Fruit fly (Drosophila melanogaster) whole organism, prepupa: ENCODE measurements around the gene CG32266.

Experiments
- CG10669 ChIP-seq: fragments of 200-800 bp; sonication (Bioruptor generic); optimal IDR thresholded peaks from 3 replicates; lab custom pipeline; 2018; ENCODE audit warnings: missing biosample characterization, mild to moderate bottlenecking, missing genetic modification characterization, moderate library complexity
- CG11294 ChIP-seq: fragments of 200-800 bp; sonication (Bioruptor generic); IDR thresholded peaks from 2 replicates; pipeline ENCODE4 v1.3.6; 2022; ENCODE audit warnings: missing biosample characterization, missing genetic modification characterization
- CG11902 ChIP-seq: fragments of 200-800 bp; sonication (Bioruptor generic); optimal IDR thresholded peaks from 3 replicates; lab custom pipeline; 2016; ENCODE audit warnings: missing biosample characterization, missing genetic modification characterization
- CG15336 ChIP-seq: fragments of 200-800 bp; sonication (Bioruptor generic); IDR thresholded peaks from 2 replicates; pipeline ENCODE4 v1.3.6; 2022; ENCODE audit warnings: missing biosample characterization, missing genetic modification characterization
- CG16779 ChIP-seq: fragments of 200-800 bp; sonication (Bioruptor generic); optimal IDR thresholded peaks from 3 replicates; lab custom pipeline; 2017; ENCODE audit warnings: missing biosample characterization, mild to moderate bottlenecking, missing genetic modification characterization
- CG3032 ChIP-seq: fragments of 200-800 bp; optimal IDR thresholded peaks from 2 replicates; lab custom pipeline; 2019; ENCODE audit warnings: missing biosample characterization, mild to moderate bottlenecking, missing genetic modification characterization, moderate library complexity
- CG31627 ChIP-seq: fragments of 200-800 bp; sonication (Bioruptor generic); optimal IDR thresholded peaks from 3 replicates; lab custom pipeline; 2016; ENCODE audit warnings: missing biosample characterization, missing genetic modification characterization
- CG32006 ChIP-seq: fragments of 200-800 bp; sonication (Bioruptor generic); optimal IDR thresholded peaks from 3 replicates; lab custom pipeline; 2017; ENCODE audit warnings: missing biosample characterization, mild to moderate bottlenecking, missing genetic modification characterization
- CG34406 ChIP-seq: fragments of 200-800 bp; sonication (Bioruptor generic); optimal IDR thresholded peaks from 3 replicates; lab custom pipeline; 2016; ENCODE audit warnings: missing biosample characterization, missing genetic modification characterization
- CG3919 ChIP-seq: fragments of 200-800 bp; sonication (Bioruptor generic); optimal IDR thresholded peaks from 3 replicates; lab custom pipeline; 2016; ENCODE audit warnings: missing biosample characterization, missing genetic modification characterization
- CG6163 ChIP-seq: fragments of 200-800 bp; sonication (Bioruptor generic); IDR thresholded peaks from 3 replicates; pipeline ENCODE4 v1.3.6; 2022; ENCODE audit warnings: missing biosample characterization, missing genetic modification characterization
- CG6276 ChIP-seq: fragments of 200-800 bp; sonication (Bioruptor generic); optimal IDR thresholded peaks from 2 replicates; lab custom pipeline; 2017; ENCODE audit warnings: missing biosample characterization, mild to moderate bottlenecking, missing genetic modification characterization
- CG7368 ChIP-seq: fragments of 200-800 bp; sonication (Bioruptor generic); optimal IDR thresholded peaks from 3 replicates; lab custom pipeline; 2016; ENCODE audit warnings: missing biosample characterization, missing genetic modification characterization
- CG8119 ChIP-seq: fragments of 200-800 bp; sonication (Bioruptor generic); IDR thresholded peaks from 3 replicates; pipeline ENCODE4 v1.3.6; 2022; ENCODE audit warnings: missing biosample characterization, missing genetic modification characterization
- CG8319 ChIP-seq: fragments of 200-800 bp; sonication (Bioruptor generic); optimal IDR thresholded peaks from 3 replicates; lab custom pipeline; 2016; ENCODE audit warnings: missing biosample characterization, missing genetic modification characterization
- CG9139 ChIP-seq: fragments of 200-800 bp; sonication (Bioruptor generic); optimal IDR thresholded peaks from 3 replicates; lab custom pipeline; 2017; ENCODE audit warnings: missing biosample characterization, mild to moderate bottlenecking, missing genetic modification characterization
- Eip75B ChIP-seq: fragments of 200-800 bp; sonication (Bioruptor generic); optimal IDR thresholded peaks from 3 replicates; lab custom pipeline; 2016; ENCODE audit warnings: missing biosample characterization, missing genetic modification characterization
- Eip78C ChIP-seq: fragments of 200-800 bp; sonication (Bioruptor generic); peaks from one replicate; lab custom pipeline; 2016; ENCODE audit warnings: missing biosample characterization, missing genetic modification characterization
- Hr39 ChIP-seq: fragments of 200-800 bp; sonication (Bioruptor generic); optimal IDR thresholded peaks from 2 replicates; lab custom pipeline; 2016; ENCODE audit warnings: missing biosample characterization, missing genetic modification characterization
- Hr4 ChIP-seq: fragments of 200-800 bp; sonication (Bioruptor generic); optimal IDR thresholded peaks from 3 replicates; lab custom pipeline; 2016; ENCODE audit warnings: missing biosample characterization, missing genetic modification characterization
- Lpt ChIP-seq: fragments of 200-800 bp; sonication (Bioruptor generic); optimal IDR thresholded peaks from 3 replicates; lab custom pipeline; 2016; ENCODE audit warnings: missing biosample characterization, missing genetic modification characterization
- Met ChIP-seq: fragments of 200-800 bp; sonication (Bioruptor generic); optimal IDR thresholded peaks from 3 replicates; lab custom pipeline; 2016; ENCODE audit warnings: missing biosample characterization, missing genetic modification characterization
- OdsH ChIP-seq: fragments of 200-800 bp; sonication (Bioruptor generic); optimal IDR thresholded peaks from 3 replicates; lab custom pipeline; 2016; ENCODE audit warnings: missing biosample characterization, missing genetic modification characterization
- Smox ChIP-seq: fragments of 200-800 bp; sonication (Bioruptor generic); optimal IDR thresholded peaks from 3 replicates; lab custom pipeline; 2016; ENCODE audit warnings: missing biosample characterization, missing genetic modification characterization
- Sox102F ChIP-seq: fragments of 200-800 bp; sonication (Bioruptor generic); optimal IDR thresholded peaks from 2 replicates; lab custom pipeline; 2016; ENCODE audit warnings: missing biosample characterization, mild to moderate bottlenecking, missing genetic modification characterization
- Sox14 ChIP-seq: fragments of 200-800 bp; sonication (Bioruptor generic); optimal IDR thresholded peaks from 3 replicates; lab custom pipeline; 2016; ENCODE audit warnings: missing biosample characterization, missing genetic modification characterization
- achi ChIP-seq: fragments of 200-800 bp; sonication (Bioruptor generic); optimal IDR thresholded peaks from 3 replicates; lab custom pipeline; 2016; ENCODE audit warnings: missing biosample characterization, missing genetic modification characterization
- cyc ChIP-seq: fragments of 200-800 bp; sonication (Bioruptor generic); optimal IDR thresholded peaks from 3 replicates; lab custom pipeline; 2016; ENCODE audit warnings: missing biosample characterization, missing genetic modification characterization
- dsx ChIP-seq: fragments of 200-800 bp; optimal IDR thresholded peaks from 3 replicates; lab custom pipeline; 2019; ENCODE audit warnings: missing biosample characterization, mild to moderate bottlenecking, missing genetic modification characterization, moderate library complexity; ENCODE audit not compliant: poor library complexity, severe bottlenecking
- eg ChIP-seq: fragments of 200-800 bp; sonication (Bioruptor generic); IDR thresholded peaks from 3 replicates; pipeline ENCODE4 v1.3.6; 2022; ENCODE audit warnings: missing biosample characterization, missing genetic modification characterization
- esn ChIP-seq: fragments of 200-800 bp; sonication (Bioruptor generic); optimal IDR thresholded peaks from 2 replicates; lab custom pipeline; 2016; ENCODE audit warnings: missing biosample characterization, mild to moderate bottlenecking, missing genetic modification characterization, moderate library complexity
- fd59A ChIP-seq: fragments of 200-800 bp; sonication (Bioruptor generic); optimal IDR thresholded peaks from 2 replicates; lab custom pipeline; 2017; ENCODE audit warnings: missing biosample characterization, mild to moderate bottlenecking, missing genetic modification characterization, missing genetic modification reagents
- fd85E ChIP-seq: fragments of 200-800 bp; sonication (Bioruptor generic); optimal IDR thresholded peaks from 3 replicates; lab custom pipeline; 2016; ENCODE audit warnings: missing biosample characterization, missing genetic modification characterization
- fkh ChIP-seq: fragments of 200-800 bp; sonication (Bioruptor generic); optimal IDR thresholded peaks from 3 replicates; lab custom pipeline; 2017; ENCODE audit warnings: missing biosample characterization, mild to moderate bottlenecking, missing genetic modification characterization, moderate library complexity
- lz ChIP-seq: fragments of 200-800 bp; sonication (Bioruptor generic); optimal IDR thresholded peaks from 3 replicates; lab custom pipeline; 2016; ENCODE audit warnings: missing biosample characterization, missing genetic modification characterization
- net ChIP-seq: fragments of 200-800 bp; sonication (Bioruptor generic); optimal IDR thresholded peaks from 3 replicates; lab custom pipeline; 2016; ENCODE audit warnings: missing biosample characterization, missing genetic modification characterization
- pdm3 ChIP-seq: fragments of 200-800 bp; sonication (Bioruptor generic); optimal IDR thresholded peaks from 3 replicates; lab custom pipeline; 2016; ENCODE audit warnings: missing biosample characterization, missing genetic modification characterization
- spab ChIP-seq: fragments of 200-800 bp; sonication (Bioruptor generic); optimal IDR thresholded peaks from 2 replicates; lab custom pipeline; 2017; ENCODE audit warnings: missing biosample characterization, mild to moderate bottlenecking, missing genetic modification characterization, missing genetic modification reagents
- svp ChIP-seq: fragments of 200-800 bp; sonication (Bioruptor generic); peaks from one replicate; lab custom pipeline; 2016; ENCODE audit warnings: missing biosample characterization, missing genetic modification characterization
- topi ChIP-seq: fragments of 200-800 bp; sonication (Bioruptor generic); optimal IDR thresholded peaks from 3 replicates; lab custom pipeline; 2016; ENCODE audit warnings: missing biosample characterization, missing genetic modification characterization

Gene CG32266

dm6 chr3L:3824790-3825484, 34.3 kb downstream of the CG32266 start, which contains the start of gene Rdh (continued):
- no peak for TF ChIP-seq CG7368 (GFP tag; lab: Kevin White, UChicago)
- no peak for TF ChIP-seq CG11294 (GFP tag; lab: Robert Waterston, UW)
- no peak for TF ChIP-seq Lpt (GFP tag; lab: Kevin White, UChicago)
- TF ChIP-seq CG6276 (GFP tag; lab: Kevin White, UChicago) = peak; percentile 39
- TF ChIP-seq Eip78C (GFP tag; lab: Kevin White, UChicago) = peak; percentile 85
- TF ChIP-seq Sox14 = no peak
- no peak for TF ChIP-seq fd85E
- TF ChIP-seq CG8319 = no peak
- TF ChIP-seq lz (GFP tag; lab: Kevin White, UChicago) = peak; percentile 36
- peak; percentile 2 for TF ChIP-seq Hr39 (GFP tag; lab: Kevin White, UChicago)
- peak; percentile 22 for TF ChIP-seq CG3032 (tag; lab: Kevin White, UChicago)
- peak; percentile 53 for TF ChIP-seq Smox
- peak; percentile 58 for TF ChIP-seq spab (GFP tag; lab: Kevin White, UChicago)
- no peak for TF ChIP-seq eg (GFP tag; lab: Robert Waterston, UW)
- TF ChIP-seq CG16779 (tag; lab: Kevin White, UChicago) = no peak
- TF ChIP-seq OdsH = peak; percentile 64
- TF ChIP-seq CG31627 (GFP tag; lab: Kevin White, UChicago) = peak; percentile 25
- TF ChIP-seq CG15336 (GFP tag; lab: Robert Waterston, UW) = peak; percentile 45; the same call in 1 of the 2 replicates
- TF ChIP-seq CG34406 (GFP tag; lab: Kevin White, UChicago) = peak; percentile 58
- TF ChIP-seq fd59A = peak; percentile 34
- TF ChIP-seq achi = peak; percentile 45
- peak; percentile 65 for TF ChIP-seq Hr4 (GFP tag; lab: Kevin White, UChicago)
- no peak for TF ChIP-seq fkh (GFP tag; lab: Kevin White, UChicago)
- TF ChIP-seq CG11902 (GFP tag; lab: Kevin White, UChicago) = peak; percentile 36
- TF ChIP-seq Eip75B = no peak
- peak; percentile 60 for TF ChIP-seq CG32006 (GFP tag; lab: Kevin White, UChicago)
- TF ChIP-seq dsx (GFP tag; lab: Kevin White, UChicago) = peak; percentile 15
- TF ChIP-seq esn = peak; percentile 63
- TF ChIP-seq svp (GFP tag; lab: Kevin White, UChicago) = peak; percentile 67

- no peak for TF ChIP-seq pdm3
- no peak for TF ChIP-seq CG15336 (GFP tag; lab: Robert Waterston, UW)
- no peak for TF ChIP-seq CG8319
- no peak for TF ChIP-seq CG9139 (GFP tag; lab: Kevin White, UChicago)
- TF ChIP-seq CG11294 (GFP tag; lab: Robert Waterston, UW) = no peak
- no peak for TF ChIP-seq net (GFP tag; lab: Kevin White, UChicago)
- no peak for TF ChIP-seq Smox
- TF ChIP-seq Sox102F (GFP tag; lab: Kevin White, UChicago) = no peak
- TF ChIP-seq Met = no peak
- no peak for TF ChIP-seq topi (GFP tag; lab: Kevin White, UChicago)
- TF ChIP-seq CG6276 (GFP tag; lab: Kevin White, UChicago) = no peak
- TF ChIP-seq Sox14 = no peak
- TF ChIP-seq CG6163 = no peak
Observed at dm6 chr3L:3825485-3825813, 34.8 kb downstream of the CG32266 start.

- TF ChIP-seq eg (GFP tag; lab: Robert Waterston, UW) (no peak), CG6276 (GFP tag; lab: Kevin White, UChicago) (peak; percentile 16), svp (GFP tag; lab: Kevin White, UChicago) (no peak), fkh (GFP tag; lab: Kevin White, UChicago) (no peak), CG3919 (GFP tag; lab: Kevin White, UChicago) (no peak), CG34406 (GFP tag; lab: Kevin White, UChicago) (no peak), Lpt (GFP tag; lab: Kevin White, UChicago) (no peak), net (GFP tag; lab: Kevin White, UChicago) (no peak), fd85E (no peak), dsx (GFP tag; lab: Kevin White, UChicago) (no peak), Eip78C (GFP tag; lab: Kevin White, UChicago) (peak; percentile 54), CG8119 (GFP tag; lab: Robert Waterston, UW) (no peak), CG10669 (no peak), CG3032 (tag; lab: Kevin White, UChicago) (no peak), cyc (GFP tag; lab: Kevin White, UChicago) (no peak)
Observed at dm6 chr3L:3825884-3826283, 35.3 kb downstream of the CG32266 start.
